Fruit fly (Drosophila melanogaster) whole organism, pupa: ENCODE data around the gene CG13671.
A peak's percentile ranks its signal among the peaks of the same experiment; 100 is the strongest.

ENCODE experiments used
- CG10348 ChIP-seq: fragments of 200-800 bp; sonication (Bioruptor generic); IDR thresholded peaks from 2 replicates; pipeline ENCODE4 v1.3.6; 2022; ENCODE audit warnings: missing biosample characterization, missing genetic modification characterization
- CG12605 ChIP-seq: fragments of 200-800 bp; sonication (Bioruptor generic); IDR thresholded peaks from 2 replicates; pipeline ENCODE4 v1.3.6; 2022; ENCODE audit warnings: missing biosample characterization, missing genetic modification characterization
- CG13204 ChIP-seq: fragments of 200-800 bp; sonication (Bioruptor generic); optimal IDR thresholded peaks from 2 replicates; lab custom pipeline; 2018; ENCODE audit warnings: missing biosample characterization, mild to moderate bottlenecking, missing genetic modification characterization, moderate library complexity
- CG14655 ChIP-seq: fragments of 200-800 bp; sonication (Bioruptor generic); optimal IDR thresholded peaks from 3 replicates; lab custom pipeline; 2017; ENCODE audit warnings: mild to moderate bottlenecking, missing biosample characterization, missing genetic modification reagents, missing genetic modification characterization
- CG15710 ChIP-seq: fragments of 200-800 bp; sonication (Bioruptor generic); optimal IDR thresholded peaks from 2 replicates; lab custom pipeline; 2018; ENCODE audit warnings: missing biosample characterization, mild to moderate bottlenecking, missing genetic modification characterization, moderate library complexity
- CG17806 ChIP-seq: fragments of 200-800 bp; sonication (Bioruptor generic); optimal IDR thresholded peaks from 2 replicates; lab custom pipeline; 2018; ENCODE audit warnings: missing biosample characterization, mild to moderate bottlenecking, missing genetic modification characterization, moderate library complexity
- CG32121 ChIP-seq: fragments of 200-800 bp; sonication (Bioruptor generic); IDR thresholded peaks from 2 replicates; pipeline ENCODE4 v1.3.6; 2022; ENCODE audit warnings: missing biosample characterization, missing genetic modification characterization
- CG34367 ChIP-seq: fragments of 200-800 bp; sonication (Bioruptor generic); optimal IDR thresholded peaks from 2 replicates; lab custom pipeline; 2018; ENCODE audit warnings: missing biosample characterization, mild to moderate bottlenecking, missing genetic modification characterization
- CG4496 ChIP-seq: fragments of 200-800 bp; sonication (Bioruptor generic); IDR thresholded peaks from 3 replicates; pipeline ENCODE4 v1.3.6; 2022; ENCODE audit warnings: missing biosample characterization, missing genetic modification characterization
- CG8159 ChIP-seq: fragments of 200-800 bp; sonication (Bioruptor generic); optimal IDR thresholded peaks from 3 replicates; lab custom pipeline; 2018; ENCODE audit warnings: missing biosample characterization, mild to moderate bottlenecking, missing genetic modification characterization, moderate library complexity
- CG8301 ChIP-seq: fragments of 200-800 bp; sonication (Bioruptor generic); optimal IDR thresholded peaks from 2 replicates; lab custom pipeline; 2018; ENCODE audit warnings: missing biosample characterization, mild to moderate bottlenecking, missing genetic modification characterization
- CG9948 ChIP-seq: fragments of 200-800 bp; sonication (Bioruptor generic); optimal IDR thresholded peaks from 2 replicates; lab custom pipeline; 2018; ENCODE audit warnings: missing biosample characterization, mild to moderate bottlenecking, missing genetic modification characterization, moderate library complexity
- D1 ChIP-seq: fragments of 200-800 bp; sonication (Bioruptor generic); optimal IDR thresholded peaks from 2 replicates; lab custom pipeline; 2018; ENCODE audit warnings: missing biosample characterization, mild to moderate bottlenecking, missing genetic modification characterization, moderate library complexity
- EcR ChIP-seq: fragments of 200-800 bp; sonication (Bioruptor generic); optimal IDR thresholded peaks from 3 replicates; lab custom pipeline; 2019; ENCODE audit warnings: missing biosample characterization, missing genetic modification characterization, mild to moderate bottlenecking, moderate library complexity, missing genetic modification reagents
- Ets98B ChIP-seq: fragments of 200-800 bp; sonication (Bioruptor generic); IDR thresholded peaks from 2 replicates; pipeline ENCODE4 v1.3.6; 2022; ENCODE audit warnings: missing biosample characterization, missing genetic modification characterization
- Pif1A ChIP-seq: fragments of 200-800 bp; sonication (Bioruptor generic); optimal IDR thresholded peaks from 3 replicates; lab custom pipeline; 2016; ENCODE audit warnings: missing biosample characterization, missing genetic modification characterization
- Pif1B ChIP-seq: fragments of 200-800 bp; sonication (Bioruptor generic); optimal IDR thresholded peaks from 3 replicates; lab custom pipeline; 2016; ENCODE audit warnings: missing biosample characterization, missing genetic modification characterization
- Snoo ChIP-seq: fragments of 200-800 bp; sonication (Bioruptor generic); optimal IDR thresholded peaks from 3 replicates; lab custom pipeline; 2017; ENCODE audit warnings: missing biosample characterization, mild to moderate bottlenecking, missing genetic modification characterization, inconsistent platforms
- fd96Ca ChIP-seq: fragments of 200-800 bp; sonication (Bioruptor generic); IDR thresholded peaks from 3 replicates; pipeline ENCODE4 v1.3.6; 2022; ENCODE audit warnings: missing biosample characterization, missing genetic modification characterization
- gl ChIP-seq: fragments of 200-800 bp; sonication (Bioruptor generic); optimal IDR thresholded peaks from 2 replicates; lab custom pipeline; 2018; ENCODE audit warnings: missing biosample characterization, mild to moderate bottlenecking, missing genetic modification characterization
- rn ChIP-seq: fragments of 200-800 bp; sonication (Bioruptor generic); IDR thresholded peaks from 2 replicates; pipeline ENCODE4 v1.3.6; 2022; ENCODE audit warnings: missing biosample characterization, missing genetic modification characterization

CG13671 gene

dm6 chr3L:8299224-8300130 is at the start of gene CG13671, which contains the start of gene Arl5:
TSS of gene CG13671 (plus strand) at chr3L:8300064.
TSS of gene Arl5 (minus strand) at chr3L:8299839.
- peak; percentile 39 for TF ChIP-seq CG15710 (tag; lab: Kevin White, UChicago)
- no peak for TF ChIP-seq CG34367 (tag; lab: Kevin White, UChicago)
- TF ChIP-seq CG9948 (tag; lab: Kevin White, UChicago): peak; percentile 41
- TF ChIP-seq CG4496 (GFP tag; lab: Robert Waterston, UW): peak; percentile 72; the same call in 1 of the 3 replicates
- 0 out of 2 replicates have a peak, but pooled peaks have one; percentile 7 for TF ChIP-seq rn (GFP tag; lab: Robert Waterston, UW)
- no peak for TF ChIP-seq CG10348 (GFP tag; lab: Robert Waterston, UW)
- TF ChIP-seq CG12605 (GFP tag; lab: Robert Waterston, UW): peak; percentile 54
- no peak for TF ChIP-seq CG14655
- TF ChIP-seq CG32121 (GFP tag; lab: Robert Waterston, UW): peak; percentile 58; the same call in 1 of the 2 replicates
- peak; percentile 5 for TF ChIP-seq EcR (GFP tag; lab: Kevin White, UChicago)
- no peak for TF ChIP-seq D1
- no peak for TF ChIP-seq gl (tag; lab: Kevin White, UChicago)
- peak; percentile 37 for TF ChIP-seq CG8301 (tag; lab: Kevin White, UChicago)
- TF ChIP-seq fd96Ca (GFP tag; lab: Robert Waterston, UW): peak; percentile 80
- TF ChIP-seq Pif1B: no peak
- no peak for TF ChIP-seq Pif1A (GFP tag; lab: Kevin White, UChicago)
- TF ChIP-seq CG17806 (tag; lab: Kevin White, UChicago): peak; percentile 68
- TF ChIP-seq CG8159: peak; percentile 54
- TF ChIP-seq Snoo (tag; lab: Kevin White, UChicago): peak; percentile 53
- peak; percentile 59 for TF ChIP-seq Ets98B
- TF ChIP-seq CG13204: no peak

DNA sequence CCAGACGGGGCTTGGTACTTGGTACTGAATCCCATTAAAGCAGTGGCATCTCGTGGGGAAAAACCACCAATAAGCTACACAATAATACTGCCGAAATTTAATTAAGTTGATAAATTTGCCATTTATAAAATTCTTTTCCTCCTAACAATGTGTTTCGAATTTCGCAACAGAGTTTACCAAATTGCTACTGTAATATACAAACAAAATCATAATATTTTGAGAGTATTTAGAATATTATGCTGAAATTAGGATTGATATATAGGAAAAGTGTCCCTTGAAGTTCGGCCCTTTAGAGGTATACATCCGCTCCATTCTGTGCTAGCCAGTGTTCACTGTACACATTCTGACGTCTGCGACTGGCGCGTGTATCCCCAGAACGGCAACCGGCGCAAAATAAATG is 15.2 kb upstream of the CG13671 start:
- TF ChIP-seq gl (tag; lab: Kevin White, UChicago): no peak
- TF ChIP-seq EcR (GFP tag; lab: Kevin White, UChicago): no peak
- TF ChIP-seq CG34367 (tag; lab: Kevin White, UChicago): no peak
- 0 out of 3 replicates have a peak, but pooled peaks have one; percentile 30 for TF ChIP-seq fd96Ca (GFP tag; lab: Robert Waterston, UW)
- TF ChIP-seq CG9948 (tag; lab: Kevin White, UChicago): no peak
- TF ChIP-seq Ets98B: no peak
- TF ChIP-seq CG17806 (tag; lab: Kevin White, UChicago): peak; percentile 15
- TF ChIP-seq CG12605 (GFP tag; lab: Robert Waterston, UW): no peak
- TF ChIP-seq CG15710 (tag; lab: Kevin White, UChicago): peak; percentile 50
- TF ChIP-seq D1: no peak
- TF ChIP-seq CG8301 (tag; lab: Kevin White, UChicago): no peak
- peak; percentile 15 for TF ChIP-seq Pif1A (GFP tag; lab: Kevin White, UChicago)
- TF ChIP-seq CG13204: no peak
- no peak for TF ChIP-seq CG32121 (GFP tag; lab: Robert Waterston, UW)
- peak; percentile 63 for TF ChIP-seq CG8159

DNA sequence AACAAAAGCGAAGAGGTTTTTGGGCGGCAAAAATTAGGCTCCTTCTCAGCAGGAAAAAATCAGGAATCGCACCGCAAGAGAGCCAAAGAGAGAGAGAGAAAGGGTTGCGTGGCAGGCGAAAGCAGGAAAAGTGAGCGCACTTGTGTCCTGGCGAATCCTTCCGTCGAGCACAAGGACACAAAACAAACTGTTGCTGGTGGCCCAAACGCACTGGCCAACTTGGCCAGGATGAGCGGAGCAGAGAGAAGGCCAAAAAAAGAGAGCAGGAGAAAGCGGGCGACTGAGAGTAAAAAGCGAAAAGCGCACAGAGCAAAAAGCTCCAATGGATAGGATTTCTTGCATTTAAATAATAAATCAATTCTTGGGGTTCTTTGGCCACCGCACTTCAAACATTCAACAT is 14.6 kb upstream of the CG13671 start:
- TF ChIP-seq CG10348 (GFP tag; lab: Robert Waterston, UW) (no peak), CG12605 (GFP tag; lab: Robert Waterston, UW) (peak; percentile 49; the same call in 1 of the 2 replicates)

dm6 chr3L:8285773-8286172 is 14.1 kb upstream of the CG13671 start:
- TF ChIP-seq CG8159: no peak
- TF ChIP-seq gl (tag; lab: Kevin White, UChicago): no peak
- TF ChIP-seq Pif1A (GFP tag; lab: Kevin White, UChicago): no peak
- TF ChIP-seq CG15710 (tag; lab: Kevin White, UChicago): no peak
- TF ChIP-seq Ets98B: no peak
- TF ChIP-seq EcR (GFP tag; lab: Kevin White, UChicago): no peak
- no peak for TF ChIP-seq CG4496 (GFP tag; lab: Robert Waterston, UW)
- TF ChIP-seq rn (GFP tag; lab: Robert Waterston, UW): no peak
- no peak for TF ChIP-seq CG10348 (GFP tag; lab: Robert Waterston, UW)
- no peak for TF ChIP-seq CG9948 (tag; lab: Kevin White, UChicago)
- TF ChIP-seq CG14655: no peak
- no peak for TF ChIP-seq D1
- no peak for TF ChIP-seq fd96Ca (GFP tag; lab: Robert Waterston, UW)
- TF ChIP-seq Snoo (tag; lab: Kevin White, UChicago): no peak
- TF ChIP-seq CG8301 (tag; lab: Kevin White, UChicago): no peak
- no peak for TF ChIP-seq CG34367 (tag; lab: Kevin White, UChicago)
- TF ChIP-seq CG12605 (GFP tag; lab: Robert Waterston, UW): no peak
- TF ChIP-seq Pif1B: no peak
- no peak for TF ChIP-seq CG32121 (GFP tag; lab: Robert Waterston, UW)

dm6 chr3L:8286397-8286796 is 13.5 kb upstream of the CG13671 start:
- no peak for TF ChIP-seq CG8159
- no peak for TF ChIP-seq Pif1B
- TF ChIP-seq Ets98B: peak; percentile 54
- TF ChIP-seq CG8301 (tag; lab: Kevin White, UChicago): peak; percentile 8
- TF ChIP-seq fd96Ca (GFP tag; lab: Robert Waterston, UW): peak; percentile 67; the same call in 1 of the 3 replicates
- no peak for TF ChIP-seq CG13204
- TF ChIP-seq CG4496 (GFP tag; lab: Robert Waterston, UW): peak; percentile 57; the same call in 1 of the 3 replicates
